Worm (Caenorhabditis elegans) whole organism, young adult: ENCODE results near the gene clec-162.

Experiments
- ama-1 ChIP-seq, 3 experiments: fragments of 150-350 bp in 1 of 3; sonication (generic microtip) in 2 of 3; optimal IDR thresholded peaks; 2 replicates each; lab custom pipeline; 2014 to 2018; ENCODE audit warnings: missing biosample characterization in 2 of 3, missing genetic modification characterization in 2 of 3, missing genetic modification reagents in 2 of 3
- nhr-179 ChIP-seq: sonication (generic microtip); optimal IDR thresholded peaks from 2 replicates; lab custom pipeline; 2016; ENCODE audit warnings: mild to moderate bottlenecking, missing genetic modification characterization, missing compliant biosample characterization
- nhr-90 ChIP-seq: sonication (generic microtip); optimal IDR thresholded peaks from 2 replicates; lab custom pipeline; 2016; ENCODE audit warnings: missing genotype, mild to moderate bottlenecking, missing genetic modification characterization, missing compliant biosample characterization

ce11 chrIII:9701798-9702197 lies 23.2 kb downstream of the clec-162 start:
- TF ChIP-seq ama-1 (optimal IDR thresholded peaks at IDR 0.05; lab: Kevin White, UChicago) (no peak), ama-1 (GFP tag; optimal IDR thresholded peaks at IDR 0.05; lab: Kevin White, UChicago) (no peak), nhr-90 (tag; lab: Kevin White, UChicago) (no peak), nhr-179 (tag; lab: Kevin White, UChicago) (no peak)
